Fruit fly (Drosophila melanogaster) whole organism, embryonic: Measurements from ENCODE around the gene Oatp26F.
A peak's percentile ranks its signal among the peaks of the same experiment; 100 is the strongest.

Source experiments
- B-H1 ChIP-seq: fragments of 200-800 bp; sonication (Bioruptor generic); IDR thresholded peaks from 3 replicates; pipeline ENCODE4 v1.3.6; 2022; ENCODE audit warnings: missing biosample characterization, missing genetic modification characterization
- BEAF-32 ChIP-seq: fragments of 200-800 bp; sonication (Bioruptor generic); optimal IDR thresholded peaks from 3 replicates; lab custom pipeline; 2017; ENCODE audit warnings: missing biosample characterization, missing genetic modification characterization, mild to moderate bottlenecking, moderate library complexity, missing genetic modification reagents
- CG10543 ChIP-seq: fragments of 200-800 bp; sonication (Bioruptor generic); optimal IDR thresholded peaks from 3 replicates; lab custom pipeline; 2017; ENCODE audit warnings: missing biosample characterization, mild to moderate bottlenecking, missing genetic modification characterization, moderate library complexity
- CG11093 ChIP-seq: fragments of 200-800 bp; sonication (Bioruptor generic); IDR thresholded peaks from 3 replicates; pipeline ENCODE4 v1.3.6; 2022; ENCODE audit warnings: missing biosample characterization, missing genetic modification characterization
- CG11695 ChIP-seq: fragments of 200-800 bp; sonication (Bioruptor generic); IDR thresholded peaks from 3 replicates; pipeline ENCODE4 v1.3.6; 2022; ENCODE audit warnings: missing biosample characterization, missing genetic modification characterization
- CG12236 ChIP-seq: fragments of 200-800 bp; sonication (Bioruptor generic); optimal IDR thresholded peaks from 2 replicates; lab custom pipeline; 2016; ENCODE audit warnings: missing biosample characterization, missing genetic modification characterization
- CG13123 ChIP-seq: fragments of 200-800 bp; sonication (Bioruptor generic); optimal IDR thresholded peaks from 2 replicates; lab custom pipeline; 2016; ENCODE audit warnings: missing biosample characterization, missing genetic modification characterization
- CG13424 ChIP-seq: fragments of 200-800 bp; sonication (Bioruptor generic); optimal IDR thresholded peaks from 2 replicates; lab custom pipeline; 2019; ENCODE audit warnings: missing biosample characterization, mild to moderate bottlenecking, missing genetic modification characterization, moderate library complexity
- CG17568 ChIP-seq: fragments of 200-800 bp; sonication (Bioruptor generic); optimal IDR thresholded peaks from 2 replicates; lab custom pipeline; 2018; ENCODE audit warnings: missing biosample characterization, mild to moderate bottlenecking, missing genetic modification characterization, moderate library complexity
- CG1792 ChIP-seq: fragments of 200-800 bp; sonication (Bioruptor generic); optimal IDR thresholded peaks from 2 replicates; lab custom pipeline; 2016; ENCODE audit warnings: missing biosample characterization, missing genetic modification characterization
- CG18262 ChIP-seq: fragments of 200-800 bp; optimal IDR thresholded peaks from 3 replicates; lab custom pipeline; 2019; ENCODE audit warnings: missing biosample characterization, mild to moderate bottlenecking, missing genetic modification characterization, moderate library complexity
- CG2199 ChIP-seq: fragments of 200-800 bp; sonication (Bioruptor generic); IDR thresholded peaks from 3 replicates; pipeline ENCODE4 v1.3.6; 2022; ENCODE audit warnings: missing biosample characterization, missing genetic modification characterization
- CG2202 ChIP-seq: fragments of 200-800 bp; sonication (Bioruptor generic); optimal IDR thresholded peaks from 2 replicates; lab custom pipeline; 2018; ENCODE audit warnings: missing biosample characterization, mild to moderate bottlenecking, missing genetic modification characterization
- CG2875 ChIP-seq: fragments of 200-800 bp; sonication (Bioruptor generic); optimal IDR thresholded peaks from 2 replicates; lab custom pipeline; 2017; ENCODE audit warnings: missing biosample characterization, mild to moderate bottlenecking, missing genetic modification characterization, missing genetic modification reagents
- CG5245 ChIP-seq: fragments of 200-800 bp; sonication (Bioruptor generic); optimal IDR thresholded peaks from 3 replicates; lab custom pipeline; 2016; ENCODE audit warnings: missing biosample characterization, missing genetic modification characterization
- CG6813 ChIP-seq: fragments of 200-800 bp; sonication (Bioruptor generic); optimal IDR thresholded peaks from 2 replicates; lab custom pipeline; 2017; ENCODE audit warnings: missing biosample characterization, missing genetic modification characterization, mild to moderate bottlenecking, moderate library complexity, missing genetic modification reagents
- CG7372 ChIP-seq: fragments of 200-800 bp; sonication (Bioruptor generic); IDR thresholded peaks from 2 replicates; pipeline ENCODE4 v1.3.6; 2022; ENCODE audit warnings: missing biosample characterization, missing genetic modification characterization
- CG8089 ChIP-seq: fragments of 200-800 bp; sonication (Bioruptor generic); optimal IDR thresholded peaks from 3 replicates; lab custom pipeline; 2016; ENCODE audit warnings: missing biosample characterization, missing genetic modification characterization
- CG9797 ChIP-seq: fragments of 200-800 bp; sonication (Bioruptor generic); optimal IDR thresholded peaks from 3 replicates; lab custom pipeline; 2018; ENCODE audit warnings: missing biosample characterization, mild to moderate bottlenecking, missing genetic modification characterization
- CG9932 ChIP-seq: fragments of 200-800 bp; sonication (Bioruptor generic); IDR thresholded peaks from 2 replicates; pipeline ENCODE4 v1.3.6; 2022; ENCODE audit warnings: missing biosample characterization, missing genetic modification characterization
- Dbx ChIP-seq: fragments of 200-800 bp; sonication (Bioruptor generic); IDR thresholded peaks from 3 replicates; pipeline ENCODE4 v1.3.6; 2022; ENCODE audit warnings: missing biosample characterization, missing genetic modification characterization
- Drgx ChIP-seq: fragments of 200-800 bp; sonication (Bioruptor generic); IDR thresholded peaks from 2 replicates; pipeline ENCODE4 v1.3.6; 2022; ENCODE audit warnings: missing biosample characterization, missing genetic modification characterization
- Elba2 ChIP-seq: fragments of 200-800 bp; sonication (Bioruptor generic); optimal IDR thresholded peaks from 3 replicates; lab custom pipeline; 2016; ENCODE audit warnings: missing biosample characterization, missing genetic modification characterization
- Hr3 ChIP-seq: fragments of 200-800 bp; sonication (Bioruptor generic); optimal IDR thresholded peaks from 3 replicates; lab custom pipeline; 2016; ENCODE audit warnings: missing biosample characterization, missing genetic modification characterization
- Neu2 ChIP-seq: fragments of 200-800 bp; sonication (Bioruptor generic); optimal IDR thresholded peaks from 3 replicates; lab custom pipeline; 2016; ENCODE audit warnings: missing biosample characterization, missing genetic modification characterization, borderline replicate concordance
- Nf-YC ChIP-seq: fragments of 200-800 bp; optimal IDR thresholded peaks from 3 replicates; lab custom pipeline; 2019; ENCODE audit warnings: missing biosample characterization, mild to moderate bottlenecking, missing genetic modification characterization, moderate library complexity
- Xbp1 ChIP-seq: fragments of 200-800 bp; sonication (Bioruptor generic); optimal IDR thresholded peaks from 3 replicates; lab custom pipeline; 2016; ENCODE audit warnings: missing biosample characterization, mild to moderate bottlenecking, missing genetic modification characterization
- YL-1 ChIP-seq: fragments of 200-800 bp; sonication (Bioruptor generic); optimal IDR thresholded peaks from 3 replicates; lab custom pipeline; 2017; ENCODE audit warnings: missing biosample characterization, mild to moderate bottlenecking, missing genetic modification characterization
- bab2 ChIP-seq: fragments of 200-800 bp; sonication (Bioruptor generic); optimal IDR thresholded peaks from 2 replicates; lab custom pipeline; 2016; ENCODE audit warnings: missing biosample characterization, missing genetic modification characterization
- br ChIP-seq: fragments of >200 bp; optimal IDR thresholded peaks from 2 replicates; lab custom pipeline; 2017
- cg ChIP-seq: fragments of 200-800 bp; sonication (Bioruptor generic); optimal IDR thresholded peaks from 3 replicates; lab custom pipeline; 2019; ENCODE audit warnings: missing biosample characterization, mild to moderate bottlenecking, missing genetic modification characterization, moderate library complexity
- chm ChIP-seq: fragments of 200-800 bp; sonication (Bioruptor generic); IDR thresholded peaks from 2 replicates; pipeline ENCODE4 v1.3.6; 2022; ENCODE audit warnings: missing biosample characterization, missing genetic modification characterization
- dimm ChIP-seq: fragments of 200-800 bp; sonication (Bioruptor generic); IDR thresholded peaks from 2 replicates; pipeline ENCODE4 v1.3.6; 2022; ENCODE audit warnings: missing biosample characterization, missing genetic modification characterization
- dmrt11E ChIP-seq: fragments of 200-800 bp; sonication (Bioruptor generic); optimal IDR thresholded peaks from 3 replicates; lab custom pipeline; 2018; ENCODE audit warnings: missing biosample characterization, mild to moderate bottlenecking, missing genetic modification characterization, moderate library complexity
- fu2 ChIP-seq: fragments of 200-800 bp; sonication (Bioruptor generic); optimal IDR thresholded peaks from 2 replicates; lab custom pipeline; 2016; ENCODE audit warnings: missing biosample characterization, missing genetic modification characterization
- ham ChIP-seq: fragments of 200-800 bp; sonication (Bioruptor generic); IDR thresholded peaks from 2 replicates; pipeline ENCODE4 v1.3.6; 2022; ENCODE audit warnings: missing biosample characterization, missing genetic modification characterization
- hth ChIP-seq: fragments of >200 bp; optimal IDR thresholded peaks from 2 replicates; lab custom pipeline; 2017; ENCODE audit warnings: inconsistent platforms
- insv ChIP-seq, 2 experiments: fragments of 200-800 bp; sonication (Bioruptor generic); optimal IDR thresholded peaks; 3 replicates each; lab custom pipeline; 2016 to 2018; ENCODE audit warnings: missing biosample characterization in 2 of 2, missing genetic modification characterization in 2 of 2
- knrl ChIP-seq: fragments of 200-800 bp; sonication (Bioruptor generic); IDR thresholded peaks from 3 replicates; pipeline ENCODE4 v1.3.6; 2022; ENCODE audit warnings: missing biosample characterization, missing genetic modification characterization; ENCODE audit not compliant: partially characterized antibody
- pan ChIP-seq, 4 experiments: fragments of >200 bp in 3 of 4; fragments of 200-800 bp in 1 of 4; sonication (Bioruptor generic) in 1 of 4; optimal IDR thresholded peaks in 3 of 4; IDR thresholded peaks in 1 of 4; 2 replicates each; pipeline versions ENCODE4 v1.3.6 to Lab custom; 2017 to 2022; ENCODE audit warnings: missing biosample characterization in 2 of 4, missing genetic modification characterization in 2 of 4, mixed read lengths in 1 of 4
- phol ChIP-seq: fragments of 200-800 bp; sonication (Bioruptor generic); optimal IDR thresholded peaks from 3 replicates; lab custom pipeline; 2018; ENCODE audit warnings: missing biosample characterization, mild to moderate bottlenecking, missing genetic modification characterization, moderate library complexity
- run ChIP-seq: fragments of 200-800 bp; sonication (Bioruptor generic); optimal IDR thresholded peaks from 3 replicates; lab custom pipeline; 2018; ENCODE audit warnings: missing biosample characterization, mild to moderate bottlenecking, missing genetic modification characterization
- sd ChIP-seq: fragments of 200-800 bp; sonication (Bioruptor generic); optimal IDR thresholded peaks from 3 replicates; lab custom pipeline; 2018; ENCODE audit warnings: missing biosample characterization, mild to moderate bottlenecking, missing genetic modification characterization, moderate library complexity
- slbo ChIP-seq: fragments of 200-800 bp; sonication (Bioruptor generic); IDR thresholded peaks from 2 replicates; pipeline ENCODE4 v1.3.6; 2022; ENCODE audit warnings: missing biosample characterization, missing genetic modification characterization
- sna ChIP-seq: fragments of 200-800 bp; sonication (Bioruptor generic); IDR thresholded peaks from 2 replicates; pipeline ENCODE4 v1.3.6; 2022; ENCODE audit warnings: missing biosample characterization, missing genetic modification characterization; ENCODE audit not compliant: partially characterized antibody
- stwl ChIP-seq: fragments of 200-800 bp; sonication (Bioruptor generic); optimal IDR thresholded peaks from 3 replicates; lab custom pipeline; 2018; ENCODE audit warnings: missing biosample characterization, mild to moderate bottlenecking, missing genetic modification characterization, moderate library complexity
- tll ChIP-seq, 2 experiments: fragments of 200-800 bp in 1 of 2; fragments of >200 bp in 1 of 2; sonication (Bioruptor generic) in 1 of 2; optimal IDR thresholded peaks; 2 replicates each; lab custom pipeline; 2017 to 2019; ENCODE audit warnings: missing biosample characterization in 2 of 2, missing genetic modification characterization in 2 of 2, mild to moderate bottlenecking in 1 of 2, moderate library complexity in 1 of 2
- trem ChIP-seq: fragments of 200-800 bp; optimal IDR thresholded peaks from 3 replicates; lab custom pipeline; 2019; ENCODE audit warnings: missing biosample characterization, mild to moderate bottlenecking, missing genetic modification characterization, moderate library complexity
- wor ChIP-seq: fragments of 200-800 bp; sonication (Bioruptor generic); IDR thresholded peaks from 2 replicates; pipeline ENCODE4 v1.3.6; 2022; ENCODE audit warnings: missing biosample characterization, missing genetic modification characterization
- zen ChIP-seq: fragments of 200-800 bp; sonication (Bioruptor generic); optimal IDR thresholded peaks from 3 replicates; lab custom pipeline; 2018; ENCODE audit warnings: missing biosample characterization, mild to moderate bottlenecking, missing genetic modification characterization, moderate library complexity

The Oatp26F gene

dm6 chr2L:6601018-6601505 is 31.1 kb downstream of the Oatp26F start, which contains the start of gene Dpp10 (continued):
- TF ChIP-seq CG10543 (GFP tag; lab: Kevin White, UChicago), result peak; percentile 94
- TF ChIP-seq CG13123 (GFP tag; lab: Kevin White, UChicago), result peak; percentile 54
- peak; percentile 82 for TF ChIP-seq Nf-YC (tag; lab: Kevin White, UChicago)
- TF ChIP-seq Elba2, result no peak
- TF ChIP-seq stwl (tag; lab: Kevin White, UChicago), result no peak
- peak; percentile 61 for TF ChIP-seq CG5245 (GFP tag; lab: Kevin White, UChicago)
- TF ChIP-seq CG8089, result peak; percentile 71
- TF ChIP-seq Hr3 (GFP tag; lab: Kevin White, UChicago), result peak; percentile 87
- TF ChIP-seq Dbx (GFP tag; lab: Robert Waterston, UW), result peak; percentile 98
- TF ChIP-seq CG2202 (tag; lab: Kevin White, UChicago), result no peak
- TF ChIP-seq CG11093 (GFP tag; lab: Robert Waterston, UW), result peak; percentile 91
- TF ChIP-seq dmrt11E (tag; lab: Kevin White, UChicago), result no peak
- TF ChIP-seq CG2875 (GFP tag; lab: Kevin White, UChicago), result peak; percentile 51
- TF ChIP-seq fu2 (GFP tag; lab: Kevin White, UChicago), result peak; percentile 91
- TF ChIP-seq cg (GFP tag; lab: Kevin White, UChicago), result no peak
- no peak for TF ChIP-seq sna (GFP tag; lab: Robert Waterston, UW)
- TF ChIP-seq ham (GFP tag; lab: Robert Waterston, UW), result peak; percentile 93
- TF ChIP-seq insv (GFP tag; optimal IDR thresholded peaks at IDR 0.05; lab: Kevin White, UChicago), result peak in 1 of 2 experiments; percentile 41
- TF ChIP-seq phol (tag; lab: Kevin White, UChicago), result peak; percentile 75
- peak; percentile 86 for TF ChIP-seq CG6813 (GFP tag; lab: Kevin White, UChicago)
- peak; percentile 71 for TF ChIP-seq CG18262 (tag; lab: Kevin White, UChicago)
- peak; percentile 87 for TF ChIP-seq Xbp1 (GFP tag; lab: Kevin White, UChicago)
- TF ChIP-seq sd (tag; lab: Kevin White, UChicago), result peak; percentile 73
- no peak for TF ChIP-seq tll (GFP tag; optimal IDR thresholded peaks at IDR 0.05; lab: Kevin White, UChicago)
- peak; percentile 61 for TF ChIP-seq zen (tag; lab: Kevin White, UChicago)
- peak; percentile 95 for TF ChIP-seq CG11695 (GFP tag; lab: Robert Waterston, UW)
- no peak for TF ChIP-seq hth
- TF ChIP-seq dimm (GFP tag; lab: Robert Waterston, UW), result peak; percentile 84
- peak; percentile 88 for TF ChIP-seq bab2 (GFP tag; lab: Kevin White, UChicago)
- TF ChIP-seq CG2199 (GFP tag; lab: Robert Waterston, UW), result no peak; the same call in 2 of the 3 replicates
- TF ChIP-seq CG17568 (GFP tag; lab: Kevin White, UChicago), result peak; percentile 83
- TF ChIP-seq knrl (GFP tag; lab: Robert Waterston, UW), result peak; percentile 50
- TF ChIP-seq trem (tag; lab: Kevin White, UChicago), result peak; percentile 12
- peak; percentile 83 for TF ChIP-seq CG1792
- TF ChIP-seq slbo, result peak; percentile 99
- no peak for TF ChIP-seq br (lab: Kevin White, UChicago)
- TF ChIP-seq CG9797 (GFP tag; lab: Kevin White, UChicago), result no peak
- TF ChIP-seq Neu2 (GFP tag; lab: Kevin White, UChicago), result peak; percentile 28
- TF ChIP-seq YL-1 (GFP tag; lab: Kevin White, UChicago), result peak; percentile 55
- TF ChIP-seq CG9932 (GFP tag; lab: Robert Waterston, UW), result peak; percentile 99
- TF ChIP-seq Drgx (GFP tag; lab: Robert Waterston, UW), result peak; percentile 93
- peak; percentile 96 for TF ChIP-seq CG13424 (tag; lab: Kevin White, UChicago)
- TF ChIP-seq BEAF-32 (GFP tag; lab: Kevin White, UChicago), result no peak
- no peak for TF ChIP-seq pan (optimal IDR thresholded peaks at IDR 0.05; lab: Kevin White, UChicago)
- peak in 1 of 2 experiments; percentile 97 for TF ChIP-seq pan (GFP tag; optimal IDR thresholded peaks at IDR 0.05 in 1 of 2, IDR thresholded peaks at IDR 0.05 in 1 of 2)
- peak; percentile 92 for TF ChIP-seq wor (GFP tag; lab: Robert Waterston, UW)
- peak; percentile 98 for TF ChIP-seq CG7372 (GFP tag; lab: Robert Waterston, UW)
- TF ChIP-seq B-H1 (GFP tag; lab: Robert Waterston, UW), result peak; percentile 92
- TF ChIP-seq CG12236 (GFP tag; lab: Kevin White, UChicago), result peak; percentile 59
- TF ChIP-seq chm, result peak; percentile 68; the same call in 1 of the 2 replicates
- TF ChIP-seq run (tag; lab: Kevin White, UChicago), result peak; percentile 69
